Fruit fly (Drosophila melanogaster): ENCODE data around the gene CG5114.

Gene CG5114

DNA sequence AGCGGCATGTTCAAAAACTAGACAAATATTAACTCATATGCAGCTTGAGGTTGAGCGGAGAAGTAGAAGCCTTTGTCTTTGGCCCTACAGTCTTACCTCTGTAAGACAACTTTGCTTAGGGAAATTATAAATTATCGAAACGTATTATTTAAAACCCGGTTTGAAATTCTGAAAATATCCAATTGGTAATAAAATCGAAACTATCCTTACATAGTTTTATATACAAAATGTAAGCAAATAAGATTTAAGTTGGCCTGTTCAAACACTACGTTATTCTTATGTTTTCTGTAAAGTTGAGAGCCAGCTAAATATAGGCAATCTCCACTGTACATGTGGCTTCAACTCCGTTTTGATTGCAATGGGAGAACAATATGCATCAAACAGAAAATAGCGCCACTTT, 30.7 kb downstream of the CG5114 start (continued):
- TF ChIP-seq gem (tag; optimal IDR thresholded peaks at IDR 0.05) (peak; percentile 28), jumu (GFP tag; optimal IDR thresholded peaks at IDR 0.05) (no peak), CG10431 (GFP tag; optimal IDR thresholded peaks at IDR 0.05) (no peak), CG12299 (tag; optimal IDR thresholded peaks at IDR 0.05) (no peak), CG8281 (tag; optimal IDR thresholded peaks at IDR 0.05) (no peak), Kr (GFP tag; optimal IDR thresholded peaks at IDR 0.05) (no peak), dysf (GFP tag; IDR thresholded peaks at IDR 0.05) (no peak), CG8478 (optimal IDR thresholded peaks at IDR 0.05) (no peak), Nf-YA (GFP tag; IDR thresholded peaks at IDR 0.05) (no peak), Ets65A (GFP tag) (peak; percentile 62), fru (optimal IDR thresholded peaks at IDR 0.05) (no peak), ato (GFP tag; IDR thresholded peaks at IDR 0.05; ENCODE audit: partially characterized antibody) (no peak), CG16863 (GFP tag; optimal IDR thresholded peaks at IDR 0.05) (no peak), zen2 (GFP tag; IDR thresholded peaks at IDR 0.05; ENCODE audit: partially characterized antibody) (no peak), CG2678 (tag; optimal IDR thresholded peaks at IDR 0.05) (no peak), CG2712 (tag; optimal IDR thresholded peaks at IDR 0.05) (peak; percentile 23), cato (GFP tag; optimal IDR thresholded peaks at IDR 0.05; ENCODE audit: borderline replicate concordance) (no peak), Drgx (GFP tag; IDR thresholded peaks at IDR 0.05) (peak; percentile 45; the same call in 1 of the 2 replicates), grau (tag; optimal IDR thresholded peaks at IDR 0.05) (peak; percentile 73), CG8765 (GFP tag; IDR thresholded peaks at IDR 0.05) (no peak), CG1529 (GFP tag; optimal IDR thresholded peaks at IDR 0.05) (no peak), gsb-n (tag; optimal IDR thresholded peaks at IDR 0.05) (no peak)

DNA sequence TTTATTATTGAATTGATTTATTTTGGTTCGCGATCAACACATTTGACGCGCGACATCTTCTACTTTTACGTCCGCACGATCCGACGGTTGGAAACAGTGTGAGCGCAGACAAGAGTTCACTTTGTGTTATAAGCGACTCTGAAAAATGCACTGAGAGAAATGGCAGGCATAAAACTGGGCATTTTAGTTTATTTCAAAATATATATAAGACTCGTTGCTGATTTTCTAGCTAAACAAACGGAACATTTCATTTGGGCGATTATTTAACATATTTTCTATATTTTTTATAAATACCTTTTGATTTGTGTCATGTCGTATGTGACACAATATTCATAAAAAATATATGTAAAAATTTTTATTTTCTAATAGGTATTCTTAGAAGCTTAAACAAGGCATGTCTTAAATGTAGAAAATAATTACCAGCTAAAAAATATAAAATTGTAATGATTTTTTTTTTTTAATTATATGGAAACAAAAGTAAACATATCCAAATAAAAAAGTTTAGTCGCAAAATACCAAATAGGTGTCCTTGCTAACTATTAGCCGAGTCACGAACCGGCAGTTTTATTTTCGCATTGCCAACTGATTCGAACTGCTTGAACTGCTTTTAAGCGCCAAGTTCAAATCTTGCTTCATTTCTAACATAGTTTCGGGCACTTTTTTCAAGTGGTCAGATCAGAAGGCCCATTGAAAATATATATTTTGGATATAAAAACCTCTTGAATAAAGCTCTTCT, 31.5 kb downstream of the CG5114 start, which contains the start of gene Reck:
Gene Reck, minus strand, starts transcription at position 106 of the 736 bp plus-strand sequence.
- TF ChIP-seq Dp (GFP tag; optimal IDR thresholded peaks at IDR 0.05): peak; percentile 52
- TF ChIP-seq CG10543 (GFP tag; optimal IDR thresholded peaks at IDR 0.05): peak; percentile 52
- TF ChIP-seq sug (tag; optimal IDR thresholded peaks at IDR 0.05): peak; percentile 45
- peak; percentile 83 for TF ChIP-seq CG7839 (tag; optimal IDR thresholded peaks at IDR 0.05)
- no peak for TF ChIP-seq Usf (GFP tag; optimal IDR thresholded peaks at IDR 0.05)
- TF ChIP-seq jing (GFP tag; optimal IDR thresholded peaks at IDR 0.05): peak; percentile 28
- TF ChIP-seq Oaz (GFP tag; IDR thresholded peaks at IDR 0.05): peak; percentile 57; the same call in 1 of the 2 replicates
- peak; percentile 40 for TF ChIP-seq CG1603 (tag; optimal IDR thresholded peaks at IDR 0.05)
- TF ChIP-seq danr (GFP tag; IDR thresholded peaks at IDR 0.05): no peak
- TF ChIP-seq luna (GFP tag; optimal IDR thresholded peaks at IDR 0.05): no peak
- TF ChIP-seq CG17568 (GFP tag; optimal IDR thresholded peaks at IDR 0.05): peak; percentile 80
- no peak for TF ChIP-seq Lhr (GFP tag; optimal IDR thresholded peaks at IDR 0.05)
- TF ChIP-seq ro (GFP tag; IDR thresholded peaks at IDR 0.05): 0 out of 2 replicates have a peak, but pooled peaks have one; percentile 33
- no peak for TF ChIP-seq usp (GFP tag; optimal IDR thresholded peaks at IDR 0.05)
- TF ChIP-seq Atf-2 (GFP tag; optimal IDR thresholded peaks at IDR 0.05): peak; percentile 11
- TF ChIP-seq Pdp1 (GFP tag; optimal IDR thresholded peaks at IDR 0.05): peak; percentile 46 to 81
- peak; percentile 32; the same call in 1 of the 2 replicates for TF ChIP-seq CG6272 (GFP tag; IDR thresholded peaks at IDR 0.05)
- peak; percentile 61 for TF ChIP-seq CG11696 (GFP tag; IDR thresholded peaks at IDR 0.05)
- TF ChIP-seq Nf-YC (tag; optimal IDR thresholded peaks at IDR 0.05): peak; percentile 40
- peak; percentile 80 for TF ChIP-seq oc (tag; optimal IDR thresholded peaks at IDR 0.05)
- TF ChIP-seq Neu2 (GFP tag; optimal IDR thresholded peaks at IDR 0.05; ENCODE audit: borderline replicate concordance): no peak
- TF ChIP-seq TFAM (GFP tag; optimal IDR thresholded peaks at IDR 0.05): peak; percentile 4
- peak; percentile 46 for TF ChIP-seq D19B (GFP tag; optimal IDR thresholded peaks at IDR 0.05)
- TF ChIP-seq Jarid2 (GFP tag; optimal IDR thresholded peaks at IDR 0.05): peak; percentile 49
- no peak for TF ChIP-seq rib (GFP tag; IDR thresholded peaks at IDR 0.05)
- peak; percentile 85 for TF ChIP-seq CG1233 (GFP tag; optimal IDR thresholded peaks at IDR 0.05)
- peak; percentile 73 for TF ChIP-seq CG12659 (GFP tag; optimal IDR thresholded peaks at IDR 0.05)
- no peak for TF ChIP-seq HmgZ (tag; optimal IDR thresholded peaks at IDR 0.05)
- peak; percentile 83 for TF ChIP-seq CG11695 (GFP tag; IDR thresholded peaks at IDR 0.05)

Measured in whole organism, embryonic.